Worm (Caenorhabditis elegans): ENCODE results near the gene try-1.

DNA sequence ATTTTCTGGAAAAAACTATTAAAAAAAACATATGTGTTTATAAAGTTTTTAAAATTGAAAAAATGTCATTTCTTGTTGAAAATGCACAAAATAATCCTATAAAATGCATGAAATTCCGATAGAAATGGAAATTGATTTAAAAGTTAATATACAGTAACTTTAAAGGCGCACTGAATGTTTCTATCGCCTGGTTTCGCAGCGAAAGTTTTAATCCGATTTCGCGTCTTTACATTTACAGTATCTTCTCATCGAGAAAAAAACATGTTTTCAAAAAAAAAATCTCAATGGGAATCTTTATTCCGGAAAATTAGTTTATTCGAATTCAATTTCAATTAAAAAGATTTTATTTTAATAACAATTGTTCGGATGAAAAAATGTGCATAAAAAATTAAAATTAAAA, 35.1 kb downstream of the try-1 start, which contains the start of gene R05F9.11:
- TF ChIP-seq efl-1 (optimal IDR thresholded peaks at IDR 0.05) (no peak), efl-1 (GFP tag; optimal IDR thresholded peaks at IDR 0.05 in 1 of 2) (no peak), snpc-4 (tag; optimal IDR thresholded peaks at IDR 0.05) (no peak), nhr-28 (tag; optimal IDR thresholded peaks at IDR 0.05) (no peak), nhr-90 (tag; optimal IDR thresholded peaks at IDR 0.05; ENCODE audit: poor library complexity) (no peak), nhr-11 (tag; optimal IDR thresholded peaks at IDR 0.05) (no peak), sup-37 (GFP tag; optimal IDR thresholded peaks at IDR 0.05) (no peak)

All from whole organism, L1 larva.